Worm (Caenorhabditis elegans) whole organism, young adult: ENCODE results near the gene C26B9.7.

Experiments used
- T07F8.4 ChIP-seq: sonication (generic microtip); optimal IDR thresholded peaks from 2 replicates; lab custom pipeline; 2016; ENCODE audit warnings: mild to moderate bottlenecking, missing genetic modification characterization, moderate library complexity, missing compliant biosample characterization
- ceh-91 ChIP-seq: fragments of 200-800 bp; sonication (Bioruptor generic); IDR thresholded peaks from 2 replicates; pipeline ENCODE4 v1.3.6; 2022; ENCODE audit warnings: missing genetic modification reagents, missing genetic modification characterization, missing compliant biosample characterization
- egrh-3 ChIP-seq: fragments of 200-800 bp; sonication (Bioruptor generic); IDR thresholded peaks from 2 replicates; pipeline ENCODE4 v1.3.6; 2022; ENCODE audit warnings: missing genetic modification reagents, missing genetic modification characterization, missing compliant biosample characterization
- lin-35 ChIP-seq, 3 experiments: fragments of 150-350 bp in 2 of 3; sonication (generic microtip) in 1 of 3; optimal IDR thresholded peaks; 2 replicates each; lab custom pipeline; 2014 to 2018; ENCODE audit warnings: missing biosample characterization in 3 of 3, missing genetic modification characterization in 3 of 3, missing genetic modification reagents in 3 of 3
- sptf-2 ChIP-seq: fragments of 200-800 bp; sonication (Bioruptor generic); optimal IDR thresholded peaks from 2 replicates; lab custom pipeline; 2018; ENCODE audit warnings: mild to moderate bottlenecking, missing genetic modification characterization, missing compliant biosample characterization
- xnd-1 ChIP-seq: sonication (generic microtip); optimal IDR thresholded peaks from 2 replicates; lab custom pipeline; 2016; ENCODE audit warnings: missing genotype, missing genetic modification reagents, missing genetic modification characterization, missing compliant biosample characterization
- ztf-26 ChIP-seq: sonication (generic microtip); optimal IDR thresholded peaks from 2 replicates; lab custom pipeline; 2017; ENCODE audit warnings: missing genetic modification characterization, missing compliant biosample characterization

DNA sequence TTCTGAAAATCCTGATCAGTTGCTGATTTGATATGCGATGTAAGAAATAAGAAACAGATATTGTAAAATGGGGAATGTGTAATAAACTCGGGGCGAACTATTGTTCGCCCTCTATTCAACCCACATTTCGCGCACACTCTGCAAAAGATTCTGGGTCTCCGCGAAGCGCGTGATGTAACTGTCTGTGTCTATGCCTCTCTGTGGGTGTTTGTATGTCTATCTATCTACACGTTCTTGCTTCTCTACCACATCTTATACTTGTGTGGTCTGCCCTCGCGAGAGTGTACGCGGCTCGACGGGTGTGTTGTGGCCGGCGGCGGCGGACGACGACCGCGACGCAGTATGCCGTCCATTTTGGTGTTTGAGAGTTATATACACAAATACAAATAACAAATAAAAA is 5.6 kb upstream of the C26B9.7 start:
- TF ChIP-seq xnd-1 (tag; lab: Kevin White, UChicago) (no peak), lin-35 (GFP tag; optimal IDR thresholded peaks at IDR 0.05; lab: Kevin White, UChicago) (no peak), egrh-3 (GFP tag; lab: Robert Waterston, UW) (no peak), T07F8.4 (tag; lab: Kevin White, UChicago) (no peak), ztf-26 (tag; lab: Kevin White, UChicago) (peak; percentile 33), ceh-91 (GFP tag; lab: Robert Waterston, UW) (no peak), sptf-2 (GFP tag; lab: Kevin White, UChicago) (no peak)
